Fruit fly (Drosophila melanogaster): ENCODE results near the gene CG32104.
A peak's percentile ranks its signal among the peaks of the same experiment; 100 is the strongest.

The CG32104 gene

DNA sequence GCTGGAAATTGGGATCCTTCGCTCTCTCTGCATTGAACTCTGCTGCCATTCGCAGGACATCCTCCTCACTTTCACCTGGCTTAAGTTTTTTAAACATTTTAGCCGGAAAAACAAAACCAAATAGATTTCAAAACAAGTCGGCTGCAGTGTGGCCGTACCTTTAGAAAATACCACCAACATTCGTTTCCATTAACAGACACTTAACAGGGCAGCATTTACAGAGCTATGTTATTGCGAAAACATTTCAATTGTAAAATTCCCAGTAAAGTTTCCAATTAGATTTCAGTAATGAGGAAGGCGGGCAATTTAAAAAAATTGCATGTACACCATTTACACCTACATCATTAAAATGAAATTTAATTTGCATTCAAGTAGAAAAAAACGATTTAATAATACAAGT lies at the start of gene CG32104 (continued):
- TF ChIP-seq CG2120 (GFP tag; optimal IDR thresholded peaks at IDR 0.05) (no peak), cad (GFP tag; optimal IDR thresholded peaks at IDR 0.05) (no peak), E2f2 (GFP tag; IDR thresholded peaks at IDR 0.05) (peak; percentile 87)

DNA sequence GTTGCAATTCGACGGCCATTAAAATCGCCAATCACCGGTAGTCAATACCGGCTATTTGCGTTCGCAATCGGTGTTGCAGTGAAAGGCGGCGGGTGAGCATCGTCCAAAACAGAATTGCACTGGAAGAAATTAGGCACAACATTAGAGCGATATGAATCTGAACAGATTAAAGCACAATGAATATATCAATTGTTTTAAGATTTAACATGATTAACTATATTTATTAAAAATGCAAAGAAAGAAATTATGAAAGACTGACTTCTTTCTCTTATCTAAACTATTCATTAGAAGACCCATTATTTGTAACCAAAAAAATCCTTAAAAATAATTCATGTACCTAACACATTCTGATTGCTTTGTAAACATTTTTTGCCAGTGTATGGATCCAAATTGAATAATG lies 48.4 kb upstream of the CG32104 start:
- no peak for TF ChIP-seq mam (GFP tag; optimal IDR thresholded peaks at IDR 0.05)
- no peak for TF ChIP-seq cas (GFP tag; IDR thresholded peaks at IDR 0.05)
- no peak for TF ChIP-seq shn (GFP tag; optimal IDR thresholded peaks at IDR 0.05)
- TF ChIP-seq BEAF-32 (GFP tag; optimal IDR thresholded peaks at IDR 0.05) = no peak
- TF ChIP-seq sens (GFP tag) = peak; percentile 33
- no peak for TF ChIP-seq fd102C (GFP tag; optimal IDR thresholded peaks at IDR 0.05)
- TF ChIP-seq dmrt11E (tag; optimal IDR thresholded peaks at IDR 0.05) = peak; percentile 21
- no peak for TF ChIP-seq Fer2 (tag; optimal IDR thresholded peaks at IDR 0.05)
- TF ChIP-seq sna (GFP tag; IDR thresholded peaks at IDR 0.05; ENCODE audit: partially characterized antibody) = no peak
- no peak for TF ChIP-seq Dip2 (GFP tag; IDR thresholded peaks at IDR 0.05)

DNA sequence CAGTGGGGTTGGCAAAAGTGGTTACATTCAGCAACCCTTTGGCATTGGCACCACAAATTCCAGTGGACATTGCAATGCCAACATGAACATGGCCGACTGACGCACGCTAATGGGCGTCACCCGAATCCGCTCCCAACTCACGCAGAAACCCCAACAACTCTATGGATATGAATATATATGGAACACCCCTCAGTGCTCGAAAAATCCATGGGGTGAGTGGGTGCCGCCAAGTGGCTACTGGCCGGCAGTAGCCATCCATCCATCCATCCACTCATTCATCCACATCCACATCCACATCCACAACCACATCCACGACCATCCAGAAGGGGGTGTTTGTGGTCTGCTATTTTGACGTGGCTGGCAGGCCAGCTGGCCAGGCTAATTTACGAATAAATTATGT lies 48.0 kb upstream of the CG32104 start:
- TF ChIP-seq CG4328 (GFP tag; optimal IDR thresholded peaks at IDR 0.05) (no peak), Nf-YC (tag; optimal IDR thresholded peaks at IDR 0.05) (peak; percentile 70), Nf-YB (GFP tag; optimal IDR thresholded peaks at IDR 0.05) (peak; percentile 82)

DNA sequence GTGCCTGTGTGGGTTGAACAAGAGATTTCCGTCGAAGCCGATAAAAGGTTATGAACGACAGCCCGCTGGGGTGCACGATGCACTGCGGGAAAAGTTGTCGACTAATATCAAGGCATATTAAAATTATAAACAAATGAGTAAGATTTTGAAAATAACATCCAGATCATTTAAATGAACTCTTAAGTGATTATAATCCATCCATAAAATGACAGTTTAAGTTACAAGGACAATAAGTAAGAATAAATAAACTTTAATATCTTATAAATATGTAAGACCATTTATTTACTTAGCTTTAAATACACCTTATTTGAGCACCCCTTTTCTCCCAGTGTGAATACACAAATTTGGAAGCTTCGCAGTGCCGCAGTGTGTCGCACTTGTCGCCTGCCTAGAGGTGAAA lies 44.9 kb upstream of the CG32104 start:
- TF ChIP-seq CoRest (tag; optimal IDR thresholded peaks at IDR 0.05) (peak; percentile 5), CG10321 (GFP tag; IDR thresholded peaks at IDR 0.05) (no peak), CG13624 (GFP tag; optimal IDR thresholded peaks at IDR 0.05) (no peak), Myb (GFP tag; optimal IDR thresholded peaks at IDR 0.05) (no peak), CG7839 (tag; optimal IDR thresholded peaks at IDR 0.05) (no peak), CG6254 (GFP tag; optimal IDR thresholded peaks at IDR 0.05) (peak; percentile 63), gro (GFP tag; optimal IDR thresholded peaks at IDR 0.05) (no peak), dmrt11E (tag; optimal IDR thresholded peaks at IDR 0.05) (peak; percentile 71), phol (tag; optimal IDR thresholded peaks at IDR 0.05) (peak; percentile 59), CG10462 (GFP tag; optimal IDR thresholded peaks at IDR 0.05) (no peak), zf30C (GFP tag; optimal IDR thresholded peaks at IDR 0.05) (peak; percentile 68), Dip3 (GFP tag; optimal IDR thresholded peaks at IDR 0.05) (no peak), CG15696 (tag; optimal IDR thresholded peaks at IDR 0.05) (peak; percentile 67), CG15479 (GFP tag; optimal IDR thresholded peaks at IDR 0.05) (peak; percentile 13), CG17829 (tag; optimal IDR thresholded peaks at IDR 0.05) (peak; percentile 33), seq (GFP tag; IDR thresholded peaks at IDR 0.05) (no peak), CG10979 (tag; optimal IDR thresholded peaks at IDR 0.05) (peak; percentile 83), CG7963 (GFP tag; IDR thresholded peaks at IDR 0.05; ENCODE audit: partially characterized antibody) (no peak), Eip74EF (GFP tag; optimal IDR thresholded peaks at IDR 0.05) (no peak), stwl (tag; optimal IDR thresholded peaks at IDR 0.05) (no peak), CG9876 (GFP tag; optimal IDR thresholded peaks at IDR 0.05) (no peak), grau (tag; optimal IDR thresholded peaks at IDR 0.05) (peak; percentile 7), fd96Cb (tag; optimal IDR thresholded peaks at IDR 0.05) (peak; percentile 54), CG12104 (GFP tag; optimal IDR thresholded peaks at IDR 0.05) (peak; percentile 17), CG10267 (tag; optimal IDR thresholded peaks at IDR 0.05) (peak; percentile 64), Doc2 (GFP tag; IDR thresholded peaks at IDR 0.05) (no peak), bsh (GFP tag; optimal IDR thresholded peaks at IDR 0.05) (peak in 1 of 2 experiments; percentile 22), prd (optimal IDR thresholded peaks at IDR 0.05) (no peak), prd (GFP tag; IDR thresholded peaks at IDR 0.05) (0 out of 3 replicates have a peak, but pooled peaks have one; percentile 13), CG14710 (tag; optimal IDR thresholded peaks at IDR 0.05) (peak; percentile 74), CG18262 (tag; optimal IDR thresholded peaks at IDR 0.05) (peak; percentile 62), aop (GFP tag; IDR thresholded peaks at IDR 0.05) (no peak)
